Fruit fly (Drosophila melanogaster) whole organism: ENCODE results near the gene FoxK.

Source experiments
- Dll ChIP-seq: fragments of >200 bp; optimal IDR thresholded peaks from 2 replicates; lab custom pipeline; 2017
- usp ChIP-seq: fragments of >200 bp; optimal IDR thresholded peaks from 2 replicates; lab custom pipeline; 2017; ENCODE audit warnings: missing biosample characterization, missing genetic modification characterization, mixed read lengths

DNA sequence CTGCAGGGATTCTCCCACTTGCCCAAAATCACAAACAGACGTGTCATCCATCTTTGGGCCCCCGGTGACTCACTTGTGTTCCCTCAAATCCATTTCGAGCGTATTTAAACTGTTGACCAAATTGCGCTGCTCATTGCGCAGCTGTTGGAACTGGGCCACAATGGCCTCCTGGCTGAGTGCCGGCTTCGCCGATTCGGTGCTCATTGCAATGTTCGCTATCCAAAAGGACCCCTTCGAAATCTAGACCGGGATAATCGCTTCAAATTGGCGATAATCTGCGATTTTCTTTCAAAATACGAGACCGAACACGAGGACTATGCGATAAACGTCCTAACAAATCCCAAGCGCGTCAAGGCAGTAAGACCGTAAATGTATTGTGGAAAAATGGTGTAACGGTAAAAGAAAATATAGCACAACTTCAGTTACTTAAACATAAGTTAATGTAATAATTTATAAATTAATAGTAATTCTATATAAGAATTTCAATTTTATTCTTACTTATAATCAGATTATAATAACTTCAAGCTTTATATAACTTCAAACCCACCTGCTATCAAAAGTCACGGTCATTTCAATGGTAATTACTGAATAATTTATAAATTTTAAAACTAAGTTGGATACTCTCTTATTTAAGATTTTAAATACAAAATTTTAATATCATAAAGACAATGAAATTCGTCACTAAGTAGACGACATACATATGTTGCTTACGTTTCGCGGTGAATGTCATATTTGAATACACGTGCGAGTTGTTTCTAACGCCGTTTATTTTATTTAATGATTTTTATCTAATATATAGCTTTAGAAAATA lies 46.3 kb downstream of the FoxK start, which contains the start of the genes Pfdn2 and Noc1:
- TF ChIP-seq usp (GFP tag; lab: Kevin White, UChicago), result no peak
- TF ChIP-seq Dll (lab: Kevin White, UChicago), result no peak
